Fruit fly (Drosophila melanogaster): ENCODE measurements around the gene CG17648.

The CG17648 gene

dm6 chr2L:1715699-1716333 lies 36.3 kb upstream of the CG17648 start, which contains the start of gene frtz (continued):
- TF ChIP-seq Drgx (GFP tag; IDR thresholded peaks at IDR 0.05), result no peak
- no peak for TF ChIP-seq CG14441 (GFP tag; IDR thresholded peaks at IDR 0.05)
- TF ChIP-seq ems (GFP tag; optimal IDR thresholded peaks at IDR 0.05), result no peak
- no peak for TF ChIP-seq D19A (tag; optimal IDR thresholded peaks at IDR 0.05)
- TF ChIP-seq dm (GFP tag; optimal IDR thresholded peaks at IDR 0.05), result peak; percentile 10
- TF ChIP-seq Taf1 (GFP tag; IDR thresholded peaks at IDR 0.05), result no peak
- TF ChIP-seq Atf6 (GFP tag; IDR thresholded peaks at IDR 0.05), result no peak
- no peak for TF ChIP-seq gce (GFP tag; IDR thresholded peaks at IDR 0.05)
- no peak for TF ChIP-seq CG7745 (tag; optimal IDR thresholded peaks at IDR 0.05)
- TF ChIP-seq CG7786 (GFP tag; optimal IDR thresholded peaks at IDR 0.05), result no peak
- peak in 1 of 2 experiments; percentile 15 for TF ChIP-seq Hr51 (GFP tag; optimal IDR thresholded peaks at IDR 0.05)
- no peak for TF ChIP-seq CG2199 (GFP tag; IDR thresholded peaks at IDR 0.05)
- TF ChIP-seq CG12104 (GFP tag; optimal IDR thresholded peaks at IDR 0.05), result no peak
- TF ChIP-seq repo (GFP tag; optimal IDR thresholded peaks at IDR 0.05), result no peak
- TF ChIP-seq CG4404 (GFP tag; IDR thresholded peaks at IDR 0.05), result no peak
- no peak for TF ChIP-seq ssp (GFP tag; IDR thresholded peaks at IDR 0.05)
- TF ChIP-seq pfk (GFP tag; optimal IDR thresholded peaks at IDR 0.05), result no peak
- TF ChIP-seq ranshi (GFP tag; IDR thresholded peaks at IDR 0.05), result no peak
- no peak for TF ChIP-seq CG10431 (GFP tag; optimal IDR thresholded peaks at IDR 0.05)
- no peak for TF ChIP-seq lmd (GFP tag; IDR thresholded peaks at IDR 0.05)
- peak; percentile 83 for TF ChIP-seq CG6791 (GFP tag; IDR thresholded peaks at IDR 0.05; ENCODE audit: partially characterized antibody)
- TF ChIP-seq CG10959 (GFP tag; IDR thresholded peaks at IDR 0.05), result no peak
- no peak for TF ChIP-seq CG17361 (GFP tag; IDR thresholded peaks at IDR 0.05)
- no peak for TF ChIP-seq CG3281 (GFP tag; optimal IDR thresholded peaks at IDR 0.05)
- no peak for TF ChIP-seq Side (GFP tag; optimal IDR thresholded peaks at IDR 0.05)
- TF ChIP-seq hb (GFP tag; IDR thresholded peaks at IDR 0.05; ENCODE audit: partially characterized antibody), result peak; percentile 66
- TF ChIP-seq gem (tag; optimal IDR thresholded peaks at IDR 0.05), result no peak
- TF ChIP-seq CG11504 (tag; optimal IDR thresholded peaks at IDR 0.05), result peak; percentile 89
- peak; percentile 32 for TF ChIP-seq nmo (GFP tag; optimal IDR thresholded peaks at IDR 0.05)
- no peak for TF ChIP-seq run (tag; optimal IDR thresholded peaks at IDR 0.05)
- TF ChIP-seq yki (optimal IDR thresholded peaks at IDR 0.05), result no peak
- TF ChIP-seq CG3065 (GFP tag; optimal IDR thresholded peaks at IDR 0.05), result no peak
- no peak for TF ChIP-seq CG11398 (GFP tag; optimal IDR thresholded peaks at IDR 0.05)
- TF ChIP-seq CrebB (tag; optimal IDR thresholded peaks at IDR 0.05), result no peak
- TF ChIP-seq Doc3 (GFP tag; IDR thresholded peaks at IDR 0.05; ENCODE audit: partially characterized antibody), result peak; percentile 62
- TF ChIP-seq NFAT (GFP tag; IDR thresholded peaks at IDR 0.05), result no peak
- TF ChIP-seq disco-r (GFP tag; optimal IDR thresholded peaks at IDR 0.05), result no peak
- no peak for TF ChIP-seq CG8290 (GFP tag; optimal IDR thresholded peaks at IDR 0.05)
- no peak for TF ChIP-seq CG8290 (tag; optimal IDR thresholded peaks at IDR 0.05)
- TF ChIP-seq CG4282 (GFP tag; optimal IDR thresholded peaks at IDR 0.05), result no peak
- no peak for TF ChIP-seq Trl (optimal IDR thresholded peaks at IDR 0.05)
- no peak for TF ChIP-seq Trl (GFP tag; optimal IDR thresholded peaks at IDR 0.05)
- TF ChIP-seq Opbp (GFP tag; IDR thresholded peaks at IDR 0.05; ENCODE audit: partially characterized antibody), result peak; percentile 92
- no peak for TF ChIP-seq CG14667 (GFP tag; IDR thresholded peaks at IDR 0.05)
- no peak for TF ChIP-seq CG10654 (GFP tag; optimal IDR thresholded peaks at IDR 0.05)
- no peak for TF ChIP-seq CG8765 (GFP tag; IDR thresholded peaks at IDR 0.05)
- no peak for TF ChIP-seq gt (GFP tag; IDR thresholded peaks at IDR 0.05)
- TF ChIP-seq Jarid2 (GFP tag; optimal IDR thresholded peaks at IDR 0.05), result no peak
- TF ChIP-seq stc (GFP tag; IDR thresholded peaks at IDR 0.05), result no peak
- no peak for TF ChIP-seq Hsf (GFP tag; optimal IDR thresholded peaks at IDR 0.05)
- no peak for TF ChIP-seq CG3163 (GFP tag; optimal IDR thresholded peaks at IDR 0.05)
- TF ChIP-seq CG9437 (GFP tag; optimal IDR thresholded peaks at IDR 0.05), result peak; percentile 100
- no peak for TF ChIP-seq Ravus (GFP tag; IDR thresholded peaks at IDR 0.05)
